Fruit fly (Drosophila melanogaster) whole organism, embryonic: ENCODE data around the gene GstD11.

Source experiments
- Ada2b ChIP-seq: fragments of 200-800 bp; sonication (Bioruptor generic); IDR thresholded peaks from 2 replicates; pipeline ENCODE4 v1.3.6; 2022; ENCODE audit warnings: missing biosample characterization, missing genetic modification characterization
- Adf1 ChIP-seq: fragments of 200-800 bp; sonication (Bioruptor generic); IDR thresholded peaks from 2 replicates; pipeline ENCODE4 v1.3.6; 2022; ENCODE audit warnings: missing biosample characterization, missing genetic modification characterization
- Atf-2 ChIP-seq: fragments of 200-800 bp; sonication (Bioruptor generic); optimal IDR thresholded peaks from 2 replicates; lab custom pipeline; 2016; ENCODE audit warnings: missing biosample characterization, missing genetic modification characterization
- Awh ChIP-seq: fragments of 200-800 bp; sonication (Bioruptor generic); IDR thresholded peaks from 2 replicates; pipeline ENCODE4, ENCODE4 v1.3.6; 2022; ENCODE audit warnings: missing biosample characterization, missing genetic modification characterization
- B-H2 ChIP-seq: fragments of 200-800 bp; sonication (Bioruptor generic); optimal IDR thresholded peaks from 2 replicates; lab custom pipeline; 2018; ENCODE audit warnings: missing biosample characterization, mild to moderate bottlenecking, missing genetic modification characterization
- Bgb ChIP-seq: fragments of 200-800 bp; sonication (Bioruptor generic); IDR thresholded peaks from 2 replicates; pipeline ENCODE4 v1.3.6; 2022; ENCODE audit warnings: missing biosample characterization, missing genetic modification characterization; ENCODE audit not compliant: partially characterized antibody
- Bteb2 ChIP-seq: fragments of 200-800 bp; sonication (Bioruptor generic); optimal IDR thresholded peaks from 2 replicates; lab custom pipeline; 2016; ENCODE audit warnings: missing biosample characterization, missing genetic modification characterization
- CG12071 ChIP-seq: fragments of 200-800 bp; sonication (Bioruptor generic); optimal IDR thresholded peaks from 3 replicates; lab custom pipeline; 2018; ENCODE audit warnings: missing biosample characterization, mild to moderate bottlenecking, missing genetic modification characterization
- CG13424 ChIP-seq: fragments of 200-800 bp; sonication (Bioruptor generic); optimal IDR thresholded peaks from 2 replicates; lab custom pipeline; 2019; ENCODE audit warnings: missing biosample characterization, mild to moderate bottlenecking, missing genetic modification characterization, moderate library complexity
- CG16815 ChIP-seq: fragments of 200-800 bp; sonication (Bioruptor generic); optimal IDR thresholded peaks from 3 replicates; lab custom pipeline; 2017; ENCODE audit warnings: missing biosample characterization, mild to moderate bottlenecking, missing genetic modification characterization
- CG17328 ChIP-seq: fragments of 200-800 bp; sonication (Bioruptor generic); IDR thresholded peaks from 2 replicates; pipeline ENCODE4 v1.3.6; 2022; ENCODE audit warnings: missing biosample characterization, missing genetic modification characterization
- CG18764 ChIP-seq: fragments of 200-800 bp; sonication (Bioruptor generic); optimal IDR thresholded peaks from 3 replicates; lab custom pipeline; 2016; ENCODE audit warnings: missing biosample characterization, missing genetic modification characterization
- CG3163 ChIP-seq: fragments of 200-800 bp; sonication (Bioruptor generic); optimal IDR thresholded peaks from 3 replicates; lab custom pipeline; 2016; ENCODE audit warnings: missing biosample characterization, missing genetic modification characterization
- CG33213 ChIP-seq: fragments of 200-800 bp; sonication (Bioruptor generic); optimal IDR thresholded peaks from 3 replicates; lab custom pipeline; 2016; ENCODE audit warnings: missing biosample characterization, missing genetic modification characterization
- CG34376 ChIP-seq: fragments of 200-800 bp; sonication (Bioruptor generic); optimal IDR thresholded peaks from 2 replicates; lab custom pipeline; 2018; ENCODE audit warnings: missing biosample characterization, mild to moderate bottlenecking, missing genetic modification characterization
- CG6813 ChIP-seq: fragments of 200-800 bp; sonication (Bioruptor generic); optimal IDR thresholded peaks from 2 replicates; lab custom pipeline; 2017; ENCODE audit warnings: missing biosample characterization, missing genetic modification characterization, mild to moderate bottlenecking, moderate library complexity, missing genetic modification reagents
- CG7745 ChIP-seq: fragments of 200-800 bp; sonication (Bioruptor generic); optimal IDR thresholded peaks from 2 replicates; lab custom pipeline; 2018; ENCODE audit warnings: missing biosample characterization, mild to moderate bottlenecking, missing genetic modification characterization, moderate library complexity
- CG7839 ChIP-seq: fragments of 200-800 bp; sonication (Bioruptor generic); optimal IDR thresholded peaks from 3 replicates; lab custom pipeline; 2018; ENCODE audit warnings: missing biosample characterization, mild to moderate bottlenecking, missing genetic modification characterization, moderate library complexity
- CG7987 ChIP-seq: fragments of 200-800 bp; sonication (Bioruptor generic); optimal IDR thresholded peaks from 2 replicates; lab custom pipeline; 2018; ENCODE audit warnings: missing biosample characterization, mild to moderate bottlenecking, missing genetic modification characterization, moderate library complexity
- CG8089 ChIP-seq: fragments of 200-800 bp; sonication (Bioruptor generic); optimal IDR thresholded peaks from 3 replicates; lab custom pipeline; 2016; ENCODE audit warnings: missing biosample characterization, missing genetic modification characterization
- CG8359 ChIP-seq: fragments of 200-800 bp; sonication (Bioruptor generic); optimal IDR thresholded peaks from 2 replicates; lab custom pipeline; 2017; ENCODE audit warnings: missing biosample characterization, mild to moderate bottlenecking, missing genetic modification characterization, borderline replicate concordance
- CG8765 ChIP-seq: fragments of 200-800 bp; sonication (Bioruptor generic); IDR thresholded peaks from 2 replicates; pipeline ENCODE4 v1.3.6; 2022; ENCODE audit warnings: missing biosample characterization, missing genetic modification characterization
- D19A ChIP-seq: fragments of 200-800 bp; optimal IDR thresholded peaks from 3 replicates; lab custom pipeline; 2019; ENCODE audit warnings: missing biosample characterization, mild to moderate bottlenecking, missing genetic modification characterization, moderate library complexity
- E2f1 ChIP-seq: fragments of 200-800 bp; sonication (Bioruptor generic); IDR thresholded peaks from 2 replicates; pipeline ENCODE4 v1.3.6; 2022; ENCODE audit warnings: missing biosample characterization, missing genetic modification characterization
- Ets65A ChIP-seq: fragments of 200-800 bp; sonication (Bioruptor generic); peaks from one replicate; lab custom pipeline; 2016; ENCODE audit warnings: missing biosample characterization, missing genetic modification characterization
- Hr51 ChIP-seq, 2 experiments: fragments of 200-800 bp; sonication (Bioruptor generic); optimal IDR thresholded peaks; 2 replicates in 1 of 2; 3 replicates in 1 of 2; lab custom pipeline; 2016 to 2018; ENCODE audit warnings: missing biosample characterization in 2 of 2, missing genetic modification characterization in 2 of 2, mild to moderate bottlenecking in 1 of 2, moderate library complexity in 1 of 2
- Lpt ChIP-seq: fragments of >200 bp; optimal IDR thresholded peaks from 2 replicates; lab custom pipeline; 2018; ENCODE audit warnings: missing biosample characterization, missing genetic modification characterization
- Mad ChIP-seq: fragments of 200-800 bp; sonication (Bioruptor generic); optimal IDR thresholded peaks from 2 replicates; lab custom pipeline; 2016; ENCODE audit warnings: missing biosample characterization, missing genetic modification characterization
- Nf-YA ChIP-seq: fragments of 200-800 bp; sonication (Bioruptor generic); IDR thresholded peaks from 2 replicates; pipeline ENCODE4 v1.3.6; 2022; ENCODE audit warnings: missing biosample characterization, missing genetic modification characterization
- Optix ChIP-seq: fragments of 200-800 bp; sonication (Bioruptor generic); IDR thresholded peaks from 3 replicates; pipeline ENCODE4 v1.3.6; 2022; ENCODE audit warnings: missing biosample characterization, missing genetic modification characterization
- Ssrp ChIP-seq: fragments of 200-800 bp; sonication (Bioruptor generic); optimal IDR thresholded peaks from 2 replicates; lab custom pipeline; 2018; ENCODE audit warnings: missing biosample characterization, mild to moderate bottlenecking, missing genetic modification characterization, moderate library complexity
- al ChIP-seq: fragments of 200-800 bp; sonication (Bioruptor generic); IDR thresholded peaks from 2 replicates; pipeline ENCODE4 v1.3.6; 2022; ENCODE audit warnings: missing biosample characterization, missing genetic modification characterization
- bab2 ChIP-seq: fragments of 200-800 bp; sonication (Bioruptor generic); optimal IDR thresholded peaks from 2 replicates; lab custom pipeline; 2016; ENCODE audit warnings: missing biosample characterization, missing genetic modification characterization
- bbx ChIP-seq: fragments of 200-800 bp; sonication (Bioruptor generic); IDR thresholded peaks from 2 replicates; pipeline ENCODE4 v1.3.6; 2022; ENCODE audit warnings: missing biosample characterization, missing genetic modification characterization; ENCODE audit not compliant: partially characterized antibody
- croc ChIP-seq: fragments of 200-800 bp; sonication (Bioruptor generic); conservative IDR thresholded peaks from 3 replicates; pipeline ENCODE4 v1.3.6; 2022; ENCODE audit warnings: missing biosample characterization, missing genetic modification characterization
- ems ChIP-seq: fragments of 200-800 bp; sonication (Bioruptor generic); optimal IDR thresholded peaks from 3 replicates; lab custom pipeline; 2016; ENCODE audit warnings: missing biosample characterization, missing genetic modification characterization
- gce ChIP-seq: fragments of 200-800 bp; sonication (Bioruptor generic); IDR thresholded peaks from 3 replicates; pipeline ENCODE4 v1.3.6; 2022; ENCODE audit warnings: missing biosample characterization, missing genetic modification characterization
- hbn ChIP-seq: fragments of 200-800 bp; sonication (Bioruptor generic); IDR thresholded peaks from 2 replicates; pipeline ENCODE4 v1.3.6; 2022; ENCODE audit warnings: missing biosample characterization, missing genetic modification characterization; ENCODE audit not compliant: partially characterized antibody
- her ChIP-seq: fragments of 200-800 bp; sonication (Bioruptor generic); optimal IDR thresholded peaks from 2 replicates; lab custom pipeline; 2016; ENCODE audit warnings: missing biosample characterization, missing genetic modification characterization
- insv ChIP-seq, 2 experiments: fragments of 200-800 bp; sonication (Bioruptor generic); optimal IDR thresholded peaks; 3 replicates each; lab custom pipeline; 2016 to 2018; ENCODE audit warnings: missing biosample characterization in 2 of 2, missing genetic modification characterization in 2 of 2
- inv ChIP-seq: fragments of 200-800 bp; sonication (Bioruptor generic); IDR thresholded peaks from 2 replicates; pipeline ENCODE4 v1.3.6; 2022; ENCODE audit warnings: missing biosample characterization, missing genetic modification characterization; ENCODE audit not compliant: partially characterized antibody
- mirr ChIP-seq: fragments of 200-800 bp; sonication (Bioruptor generic); optimal IDR thresholded peaks from 3 replicates; lab custom pipeline; 2018; ENCODE audit warnings: missing biosample characterization, mild to moderate bottlenecking, missing genetic modification characterization
- repo ChIP-seq: fragments of 200-800 bp; sonication (Bioruptor generic); optimal IDR thresholded peaks from 2 replicates; lab custom pipeline; 2016; ENCODE audit warnings: missing biosample characterization, missing genetic modification characterization
- tap ChIP-seq: fragments of 200-800 bp; optimal IDR thresholded peaks from 3 replicates; lab custom pipeline; 2019; ENCODE audit warnings: missing biosample characterization, mild to moderate bottlenecking, missing genetic modification characterization, moderate library complexity
- tup ChIP-seq: fragments of 200-800 bp; sonication (Bioruptor generic); optimal IDR thresholded peaks from 2 replicates; lab custom pipeline; 2016; ENCODE audit warnings: missing biosample characterization, mild to moderate bottlenecking, missing genetic modification characterization, moderate library complexity
- usp ChIP-seq: fragments of >200 bp; optimal IDR thresholded peaks from 2 replicates; lab custom pipeline; 2017; ENCODE audit warnings: missing biosample characterization, missing genetic modification characterization
- wek ChIP-seq: fragments of 200-800 bp; sonication (Bioruptor generic); optimal IDR thresholded peaks from 3 replicates; lab custom pipeline; 2018; ENCODE audit warnings: missing biosample characterization, mild to moderate bottlenecking, missing genetic modification characterization, moderate library complexity

The GstD11 gene

DNA sequence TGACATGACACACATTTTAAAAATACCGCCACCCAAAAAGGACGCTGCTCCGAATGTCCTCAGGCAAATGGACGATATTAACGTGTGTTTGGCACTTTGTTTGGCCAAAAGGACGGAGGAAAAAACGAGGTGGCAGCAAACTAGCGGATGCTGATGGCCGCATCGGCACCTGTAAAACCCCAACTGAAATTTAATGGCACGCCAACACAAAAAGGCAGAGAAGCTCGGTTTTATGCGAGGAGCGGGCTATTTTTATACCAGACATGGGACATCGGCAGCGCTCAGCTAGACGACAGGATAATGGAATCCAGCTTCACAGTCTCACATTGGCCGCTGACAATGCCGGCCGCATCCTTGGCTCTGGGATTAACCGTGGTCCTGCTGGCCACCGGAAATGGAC lies 2.8 kb downstream of the GstD11 start, which contains the start of gene Sol1:
Gene Sol1, plus strand, starts transcription at position 301 of the 400 bp plus-strand sequence.
- TF ChIP-seq Hr51 (GFP tag; optimal IDR thresholded peaks at IDR 0.05; lab: Kevin White, UChicago) (no peak), CG8765 (GFP tag; lab: Robert Waterston, UW) (no peak), Nf-YA (GFP tag; lab: Robert Waterston, UW) (no peak), CG17328 (GFP tag; lab: Robert Waterston, UW) (no peak), bab2 (no peak), tup (GFP tag; lab: Kevin White, UChicago) (no peak), her (no peak), usp (no peak), ems (no peak), repo (GFP tag; lab: Kevin White, UChicago) (no peak), inv (GFP tag; lab: Robert Waterston, UW) (no peak), Ssrp (tag; lab: Kevin White, UChicago) (no peak), Bteb2 (GFP tag; lab: Kevin White, UChicago) (no peak), gce (GFP tag; lab: Robert Waterston, UW) (no peak)

DNA sequence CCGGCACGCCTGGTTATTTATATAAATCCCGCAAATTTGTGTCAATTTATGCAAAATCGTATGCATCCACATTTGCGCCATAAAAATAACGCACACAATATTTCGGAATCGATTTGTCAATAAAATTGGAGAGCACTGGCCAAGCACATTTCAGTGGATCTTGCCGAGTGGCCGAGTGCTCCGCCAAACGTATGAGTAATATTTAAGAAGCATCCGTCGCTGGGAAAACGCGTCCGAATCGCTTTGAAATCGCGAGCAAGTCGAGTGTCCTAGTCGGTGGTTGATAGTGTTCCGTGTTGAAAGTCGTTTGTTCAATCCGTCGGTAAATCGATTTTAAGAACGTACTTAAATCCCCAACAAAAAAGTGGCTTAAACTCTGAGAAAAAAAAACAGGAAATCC lies 3.8 kb downstream of the GstD11 start, which contains the start of gene CG33098:
Gene CG33098, plus strand, starts transcription at position 224 of the 400 bp plus-strand sequence.
- TF ChIP-seq CG8359 (peak; percentile 97), Bgb (GFP tag; lab: Robert Waterston, UW) (no peak)

DNA sequence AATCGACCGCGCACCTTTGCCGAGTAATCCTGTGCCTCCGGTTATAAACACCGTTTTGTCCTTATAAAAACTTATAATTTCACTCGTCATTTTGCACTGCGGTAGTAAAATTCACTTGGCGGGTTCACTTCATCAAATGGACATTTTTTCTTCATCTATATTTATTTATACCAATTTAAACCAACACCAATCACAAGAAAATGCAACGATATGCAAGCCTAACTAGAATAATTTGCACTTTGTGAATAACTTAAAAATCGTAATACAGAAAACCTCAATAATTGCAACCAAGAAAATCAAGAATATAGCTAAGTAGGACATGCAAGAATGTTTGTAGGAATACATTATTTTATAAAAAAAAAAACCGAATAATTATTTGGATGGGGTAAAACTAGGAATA lies 12.7 kb downstream of the GstD11 start, which contains the start of the genes CG10096 and CG10097:
Gene CG10096, minus strand, starts transcription at position 101 of the 400 bp plus-strand sequence.
Gene CG10097, minus strand, starts transcription at position 101 of the 400 bp plus-strand sequence.
- TF ChIP-seq Ets65A = peak; percentile 29
- TF ChIP-seq Mad (GFP tag; lab: Kevin White, UChicago) = no peak
- no peak for TF ChIP-seq D19A

DNA sequence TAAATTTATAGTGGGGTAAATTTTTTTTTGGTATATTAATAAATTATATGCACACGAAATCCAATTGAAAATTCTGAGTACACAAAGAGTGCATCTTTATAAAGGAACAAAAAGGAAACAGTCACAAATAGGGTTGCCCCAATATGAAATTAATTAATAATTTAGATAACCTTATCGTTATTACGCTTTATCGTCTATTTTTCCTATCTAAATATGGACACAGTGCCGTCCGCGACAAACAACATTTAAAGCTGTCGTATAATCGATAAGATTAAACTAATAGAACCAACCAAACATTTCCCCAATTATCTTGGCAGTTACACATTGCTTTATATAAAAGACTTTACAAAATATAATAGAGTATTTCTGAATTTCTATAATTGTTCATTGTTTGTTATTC lies 14.9 kb downstream of the GstD11 start:
- TF ChIP-seq insv (GFP tag; optimal IDR thresholded peaks at IDR 0.05; lab: Kevin White, UChicago) (no peak), CG7745 (tag; lab: Kevin White, UChicago) (peak; percentile 89), tap (tag; lab: Kevin White, UChicago) (no peak), Ada2b (GFP tag; lab: Robert Waterston, UW) (no peak), CG6813 (GFP tag; lab: Kevin White, UChicago) (peak; percentile 0), Optix (GFP tag; lab: Robert Waterston, UW) (no peak), D19A (peak; percentile 17), Ets65A (no peak), hbn (no peak), al (no peak), CG3163 (GFP tag; lab: Kevin White, UChicago) (no peak), B-H2 (GFP tag; lab: Kevin White, UChicago) (no peak), mirr (GFP tag; lab: Kevin White, UChicago) (peak; percentile 67), CG16815 (GFP tag; lab: Kevin White, UChicago) (no peak), croc (GFP tag; lab: Robert Waterston, UW) (no peak), CG18764 (GFP tag; lab: Kevin White, UChicago) (no peak), Atf-2 (no peak), Adf1 (no peak), CG12071 (GFP tag; lab: Kevin White, UChicago) (no peak), wek (GFP tag; lab: Kevin White, UChicago) (no peak), E2f1 (GFP tag; lab: Robert Waterston, UW) (no peak), CG34376 (GFP tag; lab: Kevin White, UChicago) (peak; percentile 18), bbx (GFP tag; lab: Robert Waterston, UW) (no peak), CG8089 (GFP tag; lab: Kevin White, UChicago) (no peak), CG7839 (no peak), CG13424 (tag; lab: Kevin White, UChicago) (no peak), CG33213 (GFP tag; lab: Kevin White, UChicago) (no peak), Awh (no peak), CG7987 (GFP tag; lab: Kevin White, UChicago) (no peak), Lpt (GFP tag; lab: Kevin White, UChicago) (no peak)
